Worm (Caenorhabditis elegans): ENCODE measurements around the gene C15C7.6.

Gene C15C7.6

ce11 chrX:3139516-3140301, 30.6 kb downstream of the C15C7.6 start:
- TF ChIP-seq spr-1 (tag; optimal IDR thresholded peaks at IDR 0.05) (no peak), mxl-3 (GFP tag; optimal IDR thresholded peaks at IDR 0.05) (peak; percentile 1)

ce11 chrX:3135186-3135585, 35.2 kb downstream of the C15C7.6 start, which contains the start of gene K10B3.1:
Gene K10B3.1 (plus strand): TSS chrX:3135486.
- peak; percentile 17 for TF ChIP-seq hlh-11 (tag; optimal IDR thresholded peaks at IDR 0.05)
- no peak for TF ChIP-seq T26A8.4 (GFP tag; IDR thresholded peaks at IDR 0.05)

ce11 chrX:3127626-3128142, 42.7 kb downstream of the C15C7.6 start:
- TF ChIP-seq tra-1 (GFP tag; IDR thresholded peaks at IDR 0.05) (peak; percentile 72), unc-39 (tag; optimal IDR thresholded peaks at IDR 0.05) (peak; percentile 65), php-3 (GFP tag; IDR thresholded peaks at IDR 0.05) (peak; percentile 17; the same call in 1 of the 2 replicates), dmd-9 (GFP tag; IDR thresholded peaks at IDR 0.05) (0 out of 2 replicates have a peak, but pooled peaks have one; percentile 43), saeg-2 (GFP tag; IDR thresholded peaks at IDR 0.05) (peak; percentile 64; the same call in 1 of the 2 replicates), F37D6.2 (tag; optimal IDR thresholded peaks at IDR 0.05) (peak; percentile 76), mep-1 (tag; optimal IDR thresholded peaks at IDR 0.05) (peak; percentile 98), zfp-3 (GFP tag; conservative IDR thresholded peaks at IDR 0.05) (peak; percentile 54; the same call in 1 of the 2 replicates), lir-3 (tag; optimal IDR thresholded peaks at IDR 0.05) (peak; percentile 57), lin-15B (tag; optimal IDR thresholded peaks at IDR 0.05) (no peak), hlh-30 (tag; optimal IDR thresholded peaks at IDR 0.05; ENCODE audit: insufficient read depth) (peak; percentile 86), mxl-2 (GFP tag; conservative IDR thresholded peaks at IDR 0.05) (no peak; the same call in 1 of the 2 replicates), nhr-42 (GFP tag; IDR thresholded peaks at IDR 0.05) (peak; percentile 61; the same call in 1 of the 2 replicates), ama-1 (optimal IDR thresholded peaks at IDR 0.05) (no peak), spr-1 (tag; optimal IDR thresholded peaks at IDR 0.05) (peak; percentile 85), madf-5 (GFP tag; IDR thresholded peaks at IDR 0.05) (no peak), rbr-2 (tag; optimal IDR thresholded peaks at IDR 0.05) (peak; percentile 97), snpc-1.2 (GFP tag; IDR thresholded peaks at IDR 0.05) (no peak), madf-9 (GFP tag; conservative IDR thresholded peaks at IDR 0.05) (peak; percentile 90), nhr-25 (tag; optimal IDR thresholded peaks at IDR 0.05; ENCODE audit: borderline replicate concordance, insufficient read depth) (peak; percentile 96), duxl-1 (tag; optimal IDR thresholded peaks at IDR 0.05; ENCODE audit: poor library complexity) (peak; percentile 59), attf-4 (tag; optimal IDR thresholded peaks at IDR 0.05) (peak; percentile 16), hmg-1.1 (GFP tag; IDR thresholded peaks at IDR 0.05) (peak; percentile 99), gei-8 (GFP tag; optimal IDR thresholded peaks at IDR 0.05) (peak; percentile 16), unc-62 (GFP tag; optimal IDR thresholded peaks at IDR 0.05 in 1 of 2) (peak in 1 of 2 experiments; percentile 100), unc-62 (tag; optimal IDR thresholded peaks at IDR 0.05) (no peak), T20F7.1 (GFP tag; optimal IDR thresholded peaks at IDR 0.05) (no peak), nhr-237 (tag; optimal IDR thresholded peaks at IDR 0.05) (no peak), Y75B8A.6 (GFP tag; IDR thresholded peaks at IDR 0.05) (0 out of 2 replicates have a peak, but pooled peaks have one; percentile 67), ZK337.2 (GFP tag; IDR thresholded peaks at IDR 0.05) (no peak), skn-1 (tag; optimal IDR thresholded peaks at IDR 0.05) (no peak), ceh-28 (tag; optimal IDR thresholded peaks at IDR 0.05) (peak; percentile 60), aly-2 (tag; optimal IDR thresholded peaks at IDR 0.05) (no peak), lin-39 (tag; optimal IDR thresholded peaks at IDR 0.05) (no peak), fkh-10 (GFP tag; optimal IDR thresholded peaks at IDR 0.05) (peak; percentile 91), nhr-48 (tag; optimal IDR thresholded peaks at IDR 0.05) (peak; percentile 84), lin-13 (GFP tag; optimal IDR thresholded peaks at IDR 0.05) (peak; percentile 92), ceh-20 (GFP tag; IDR thresholded peaks at IDR 0.05) (peak; percentile 90), zip-2 (tag; optimal IDR thresholded peaks at IDR 0.05) (peak; percentile 23), T26A8.4 (GFP tag; IDR thresholded peaks at IDR 0.05) (peak; percentile 71), F44E2.7 (GFP tag; IDR thresholded peaks at IDR 0.05) (0 out of 2 replicates have a peak, but pooled peaks have one; percentile 3), ceh-44 (GFP tag; IDR thresholded peaks at IDR 0.05) (0 out of 2 replicates have a peak, but pooled peaks have one; percentile 26)

All from whole organism, L4 larva.